Worm (Caenorhabditis elegans): Measurements from ENCODE around the gene srh-32.

- TF ChIP-seq ceh-48 (tag; optimal IDR thresholded peaks at IDR 0.05) (no peak), ama-1 (optimal IDR thresholded peaks at IDR 0.05) (no peak), tbx-2 (tag; optimal IDR thresholded peaks at IDR 0.05) (no peak), ceh-34 (tag; optimal IDR thresholded peaks at IDR 0.05) (no peak), che-1 (tag; optimal IDR thresholded peaks at IDR 0.05) (no peak), pqm-1 (tag; optimal IDR thresholded peaks at IDR 0.05) (no peak), fkh-10 (GFP tag; optimal IDR thresholded peaks at IDR 0.05) (no peak), rnt-1 (tag; optimal IDR thresholded peaks at IDR 0.05) (no peak), tbx-7 (tag; optimal IDR thresholded peaks at IDR 0.05) (no peak), dve-1 (tag; optimal IDR thresholded peaks at IDR 0.05) (no peak)
Observed at ce11 chrV:17722553-17722952, 21.5 kb downstream of the srh-32 start.
